Fruit fly (Drosophila melanogaster) whole organism, prepupa: ENCODE results near the gene Tm1.

Source experiments
- CG31627 ChIP-seq: fragments of 200-800 bp; sonication (Bioruptor generic); optimal IDR thresholded peaks from 3 replicates; lab custom pipeline; 2016; ENCODE audit warnings: missing biosample characterization, missing genetic modification characterization
- Eip93F ChIP-seq: fragments of 200-800 bp; sonication (Bioruptor generic); optimal IDR thresholded peaks from 2 replicates; lab custom pipeline; 2016; ENCODE audit warnings: missing biosample characterization, mild to moderate bottlenecking, missing genetic modification characterization
- Ets21C ChIP-seq: fragments of 200-800 bp; sonication (Bioruptor generic); optimal IDR thresholded peaks from 3 replicates; lab custom pipeline; 2016; ENCODE audit warnings: missing biosample characterization, missing genetic modification characterization
- OdsH ChIP-seq: fragments of 200-800 bp; sonication (Bioruptor generic); optimal IDR thresholded peaks from 3 replicates; lab custom pipeline; 2016; ENCODE audit warnings: missing biosample characterization, missing genetic modification characterization
- Sox102F ChIP-seq: fragments of 200-800 bp; sonication (Bioruptor generic); optimal IDR thresholded peaks from 2 replicates; lab custom pipeline; 2016; ENCODE audit warnings: missing biosample characterization, mild to moderate bottlenecking, missing genetic modification characterization
- acj6 ChIP-seq: fragments of 200-800 bp; sonication (Bioruptor generic); optimal IDR thresholded peaks from 3 replicates; lab custom pipeline; 2016; ENCODE audit warnings: missing biosample characterization, missing genetic modification characterization
- fkh ChIP-seq: fragments of 200-800 bp; sonication (Bioruptor generic); optimal IDR thresholded peaks from 3 replicates; lab custom pipeline; 2017; ENCODE audit warnings: missing biosample characterization, mild to moderate bottlenecking, missing genetic modification characterization, moderate library complexity

dm6 chr3R:15287763-15288162 is 9.7 kb downstream of the Tm1 start:
- TF ChIP-seq OdsH (no peak), acj6 (GFP tag; lab: Kevin White, UChicago) (no peak), Sox102F (no peak), Ets21C (GFP tag; lab: Kevin White, UChicago) (no peak), fkh (no peak), CG31627 (GFP tag; lab: Kevin White, UChicago) (no peak), Eip93F (GFP tag; lab: Kevin White, UChicago) (no peak)
